Fruit fly (Drosophila melanogaster) whole organism, embryonic: ENCODE measurements around the gene Abcd1.

ENCODE experiments used
- ATbp ChIP-seq: fragments of 200-800 bp; sonication (Bioruptor generic); optimal IDR thresholded peaks from 2 replicates; lab custom pipeline; 2017; ENCODE audit warnings: missing biosample characterization, mild to moderate bottlenecking, missing genetic modification characterization, missing genetic modification reagents
- Asciz ChIP-seq: fragments of 200-800 bp; sonication (Bioruptor generic); optimal IDR thresholded peaks from 2 replicates; lab custom pipeline; 2017; ENCODE audit warnings: missing biosample characterization, mild to moderate bottlenecking, missing genetic modification characterization, missing genetic modification reagents
- CG1024 ChIP-seq: fragments of 200-800 bp; sonication (Bioruptor generic); IDR thresholded peaks from 2 replicates; pipeline ENCODE4 v1.3.6; 2022; ENCODE audit warnings: missing biosample characterization, missing genetic modification characterization
- CG10366 ChIP-seq: fragments of 200-800 bp; sonication (Bioruptor generic); IDR thresholded peaks from 2 replicates; pipeline ENCODE4 v1.3.6; 2022; ENCODE audit warnings: missing biosample characterization, missing genetic modification characterization
- CG11723 ChIP-seq: fragments of 200-800 bp; sonication (Bioruptor generic); optimal IDR thresholded peaks from 2 replicates; lab custom pipeline; 2017; ENCODE audit warnings: missing biosample characterization, mild to moderate bottlenecking, missing genetic modification characterization
- CG13287 ChIP-seq: fragments of 200-800 bp; sonication (Bioruptor generic); IDR thresholded peaks from 2 replicates; pipeline ENCODE4 v1.3.6; 2022; ENCODE audit warnings: missing biosample characterization, missing genetic modification characterization; ENCODE audit not compliant: partially characterized antibody
- CG13624 ChIP-seq: fragments of 200-800 bp; sonication (Bioruptor generic); optimal IDR thresholded peaks from 2 replicates; lab custom pipeline; 2016; ENCODE audit warnings: missing biosample characterization, missing genetic modification characterization
- CG14014 ChIP-seq: fragments of 200-800 bp; sonication (Bioruptor generic); IDR thresholded peaks from 2 replicates; pipeline ENCODE4 v1.3.6; 2022; ENCODE audit warnings: missing biosample characterization, missing genetic modification characterization
- CG15011 ChIP-seq: fragments of 200-800 bp; sonication (Bioruptor generic); optimal IDR thresholded peaks from 3 replicates; lab custom pipeline; 2018; ENCODE audit warnings: missing biosample characterization, mild to moderate bottlenecking, missing genetic modification characterization
- CG1603 ChIP-seq: fragments of 200-800 bp; sonication (Bioruptor generic); optimal IDR thresholded peaks from 2 replicates; lab custom pipeline; 2019; ENCODE audit warnings: missing biosample characterization, mild to moderate bottlenecking, missing genetic modification characterization, moderate library complexity
- CG2116 ChIP-seq: fragments of 200-800 bp; sonication (Bioruptor generic); optimal IDR thresholded peaks from 3 replicates; lab custom pipeline; 2018; ENCODE audit warnings: missing biosample characterization, mild to moderate bottlenecking, missing genetic modification characterization
- CG2202 ChIP-seq: fragments of 200-800 bp; sonication (Bioruptor generic); optimal IDR thresholded peaks from 2 replicates; lab custom pipeline; 2018; ENCODE audit warnings: missing biosample characterization, mild to moderate bottlenecking, missing genetic modification characterization
- CG30403 ChIP-seq: fragments of 200-800 bp; sonication (Bioruptor generic); optimal IDR thresholded peaks from 3 replicates; lab custom pipeline; 2016; ENCODE audit warnings: missing biosample characterization, missing genetic modification characterization
- CG31441 ChIP-seq: fragments of 200-800 bp; sonication (Bioruptor generic); IDR thresholded peaks from 2 replicates; pipeline ENCODE4 v1.3.6; 2022; ENCODE audit warnings: missing biosample characterization, missing genetic modification characterization
- CG3163 ChIP-seq: fragments of 200-800 bp; sonication (Bioruptor generic); optimal IDR thresholded peaks from 3 replicates; lab custom pipeline; 2016; ENCODE audit warnings: missing biosample characterization, missing genetic modification characterization
- CG4360 ChIP-seq: fragments of 200-800 bp; sonication (Bioruptor generic); IDR thresholded peaks from 2 replicates; pipeline ENCODE4 v1.3.6; 2022; ENCODE audit warnings: missing biosample characterization, missing genetic modification characterization
- CG5180 ChIP-seq: fragments of 200-800 bp; sonication (Bioruptor generic); optimal IDR thresholded peaks from 3 replicates; lab custom pipeline; 2017; ENCODE audit warnings: missing biosample characterization, missing genetic modification characterization, mild to moderate bottlenecking, moderate library complexity, missing genetic modification reagents
- CG6272 ChIP-seq: fragments of 200-800 bp; sonication (Bioruptor generic); IDR thresholded peaks from 2 replicates; pipeline ENCODE4 v1.3.6; 2022; ENCODE audit warnings: missing biosample characterization, missing genetic modification characterization
- CG6689 ChIP-seq: fragments of 200-800 bp; sonication (Bioruptor generic); IDR thresholded peaks from 2 replicates; pipeline ENCODE4 v1.3.6; 2022; ENCODE audit warnings: missing biosample characterization, missing genetic modification characterization
- Deaf1 ChIP-seq: fragments of 200-800 bp; optimal IDR thresholded peaks from 3 replicates; lab custom pipeline; 2019; ENCODE audit warnings: missing biosample characterization, mild to moderate bottlenecking, missing genetic modification characterization, moderate library complexity
- Dip3 ChIP-seq: fragments of 200-800 bp; sonication (Bioruptor generic); optimal IDR thresholded peaks from 3 replicates; lab custom pipeline; 2016; ENCODE audit warnings: missing biosample characterization, missing genetic modification characterization
- Ets65A ChIP-seq: fragments of 200-800 bp; sonication (Bioruptor generic); peaks from one replicate; lab custom pipeline; 2016; ENCODE audit warnings: missing biosample characterization, missing genetic modification characterization
- Gsc ChIP-seq: fragments of 200-800 bp; sonication (Bioruptor generic); IDR thresholded peaks from 2 replicates; pipeline ENCODE4 v1.3.6; 2022; ENCODE audit warnings: missing biosample characterization, missing genetic modification characterization
- HmgZ ChIP-seq: fragments of 200-800 bp; sonication (Bioruptor generic); optimal IDR thresholded peaks from 2 replicates; lab custom pipeline; 2018; ENCODE audit warnings: missing biosample characterization, mild to moderate bottlenecking, missing genetic modification characterization
- Hmr ChIP-seq: fragments of 200-800 bp; sonication (Bioruptor generic); optimal IDR thresholded peaks from 3 replicates; lab custom pipeline; 2017; ENCODE audit warnings: mild to moderate bottlenecking, missing biosample characterization, missing genetic modification reagents, missing genetic modification characterization
- Lhr ChIP-seq: fragments of 200-800 bp; sonication (Bioruptor generic); optimal IDR thresholded peaks from 3 replicates; lab custom pipeline; 2017; ENCODE audit warnings: mild to moderate bottlenecking, missing biosample characterization, missing genetic modification reagents, missing genetic modification characterization
- Lpt ChIP-seq: fragments of >200 bp; optimal IDR thresholded peaks from 2 replicates; lab custom pipeline; 2018; ENCODE audit warnings: missing biosample characterization, missing genetic modification characterization
- Mad ChIP-seq: fragments of 200-800 bp; sonication (Bioruptor generic); optimal IDR thresholded peaks from 2 replicates; lab custom pipeline; 2016; ENCODE audit warnings: missing biosample characterization, missing genetic modification characterization
- Med ChIP-seq: fragments of 200-800 bp; sonication (Bioruptor generic); peaks from one replicate; lab custom pipeline; 2016; ENCODE audit warnings: missing biosample characterization, missing genetic modification characterization, mild to moderate bottlenecking, inconsistent platforms, moderate library complexity
- Sry-δ ChIP-seq: fragments of 200-800 bp; sonication (Bioruptor generic); optimal IDR thresholded peaks from 2 replicates; lab custom pipeline; 2016; ENCODE audit warnings: missing biosample characterization, missing genetic modification characterization
- Usf ChIP-seq: fragments of 200-800 bp; sonication (Bioruptor generic); optimal IDR thresholded peaks from 2 replicates; lab custom pipeline; 2017; ENCODE audit warnings: missing genotype, missing biosample characterization, missing genetic modification characterization
- br ChIP-seq: fragments of >200 bp; optimal IDR thresholded peaks from 2 replicates; lab custom pipeline; 2017
- cato ChIP-seq: fragments of 200-800 bp; sonication (Bioruptor generic); optimal IDR thresholded peaks from 2 replicates; lab custom pipeline; 2016; ENCODE audit warnings: missing biosample characterization, missing genetic modification characterization, borderline replicate concordance
- fu2 ChIP-seq: fragments of 200-800 bp; sonication (Bioruptor generic); optimal IDR thresholded peaks from 2 replicates; lab custom pipeline; 2016; ENCODE audit warnings: missing biosample characterization, missing genetic modification characterization
- hbn ChIP-seq: fragments of 200-800 bp; sonication (Bioruptor generic); IDR thresholded peaks from 2 replicates; pipeline ENCODE4 v1.3.6; 2022; ENCODE audit warnings: missing biosample characterization, missing genetic modification characterization; ENCODE audit not compliant: partially characterized antibody
- kni ChIP-seq: fragments of 200-800 bp; sonication (Bioruptor generic); optimal IDR thresholded peaks from 3 replicates; lab custom pipeline; 2017; ENCODE audit warnings: mild to moderate bottlenecking, missing biosample characterization, missing genetic modification reagents, missing genetic modification characterization
- lola ChIP-seq, 3 experiments: fragments of >200 bp in 2 of 3; fragments of 200-800 bp in 1 of 3; sonication (Bioruptor generic) in 1 of 3; optimal IDR thresholded peaks; 2 replicates each; lab custom pipeline; 2017 to 2019; ENCODE audit warnings: missing biosample characterization in 3 of 3, missing genetic modification characterization in 3 of 3, mild to moderate bottlenecking in 1 of 3, moderate library complexity in 1 of 3
- mirr ChIP-seq: fragments of 200-800 bp; sonication (Bioruptor generic); optimal IDR thresholded peaks from 3 replicates; lab custom pipeline; 2018; ENCODE audit warnings: missing biosample characterization, mild to moderate bottlenecking, missing genetic modification characterization
- nau ChIP-seq: fragments of 200-800 bp; sonication (Bioruptor generic); optimal IDR thresholded peaks from 3 replicates; lab custom pipeline; 2017; ENCODE audit warnings: missing biosample characterization, mild to moderate bottlenecking, missing genetic modification characterization, missing genetic modification reagents
- nom ChIP-seq: fragments of 200-800 bp; sonication (Bioruptor generic); optimal IDR thresholded peaks from 2 replicates; lab custom pipeline; 2017; ENCODE audit warnings: missing biosample characterization, missing genetic modification characterization, mild to moderate bottlenecking, moderate library complexity, missing genetic modification reagents
- otp ChIP-seq: fragments of 200-800 bp; sonication (Bioruptor generic); IDR thresholded peaks from 3 replicates; pipeline ENCODE4, ENCODE4 v1.3.6; 2022; ENCODE audit warnings: missing biosample characterization, missing genetic modification characterization
- pfk ChIP-seq: fragments of 200-800 bp; sonication (Bioruptor generic); optimal IDR thresholded peaks from 2 replicates; lab custom pipeline; 2018; ENCODE audit warnings: missing biosample characterization, mild to moderate bottlenecking, missing genetic modification characterization, moderate library complexity
- row ChIP-seq: fragments of 200-800 bp; sonication (Bioruptor generic); IDR thresholded peaks from 3 replicates; pipeline ENCODE4 v1.3.6; 2022; ENCODE audit warnings: missing biosample characterization, missing genetic modification characterization
- sisA ChIP-seq: fragments of 200-800 bp; sonication (Bioruptor generic); IDR thresholded peaks from 2 replicates; pipeline ENCODE4 v1.3.6; 2022; ENCODE audit warnings: missing biosample characterization, missing genetic modification characterization
- slou ChIP-seq: fragments of 200-800 bp; sonication (Bioruptor generic); optimal IDR thresholded peaks from 3 replicates; lab custom pipeline; 2016; ENCODE audit warnings: missing biosample characterization, missing genetic modification characterization
- ssp ChIP-seq: fragments of 200-800 bp; sonication (Bioruptor generic); IDR thresholded peaks from 2 replicates; pipeline ENCODE4 v1.3.6; 2022; ENCODE audit warnings: missing biosample characterization, missing genetic modification characterization
- tll ChIP-seq, 2 experiments: fragments of 200-800 bp in 1 of 2; fragments of >200 bp in 1 of 2; sonication (Bioruptor generic) in 1 of 2; optimal IDR thresholded peaks; 2 replicates each; lab custom pipeline; 2017 to 2019; ENCODE audit warnings: missing biosample characterization in 2 of 2, missing genetic modification characterization in 2 of 2, mild to moderate bottlenecking in 1 of 2, moderate library complexity in 1 of 2
- vvl ChIP-seq: fragments of 200-800 bp; sonication (Bioruptor generic); IDR thresholded peaks from 2 replicates; pipeline ENCODE4 v1.3.6; 2022; ENCODE audit warnings: missing biosample characterization, missing genetic modification characterization
- wek ChIP-seq: fragments of 200-800 bp; sonication (Bioruptor generic); optimal IDR thresholded peaks from 3 replicates; lab custom pipeline; 2018; ENCODE audit warnings: missing biosample characterization, mild to moderate bottlenecking, missing genetic modification characterization, moderate library complexity

The Abcd1 gene

DNA sequence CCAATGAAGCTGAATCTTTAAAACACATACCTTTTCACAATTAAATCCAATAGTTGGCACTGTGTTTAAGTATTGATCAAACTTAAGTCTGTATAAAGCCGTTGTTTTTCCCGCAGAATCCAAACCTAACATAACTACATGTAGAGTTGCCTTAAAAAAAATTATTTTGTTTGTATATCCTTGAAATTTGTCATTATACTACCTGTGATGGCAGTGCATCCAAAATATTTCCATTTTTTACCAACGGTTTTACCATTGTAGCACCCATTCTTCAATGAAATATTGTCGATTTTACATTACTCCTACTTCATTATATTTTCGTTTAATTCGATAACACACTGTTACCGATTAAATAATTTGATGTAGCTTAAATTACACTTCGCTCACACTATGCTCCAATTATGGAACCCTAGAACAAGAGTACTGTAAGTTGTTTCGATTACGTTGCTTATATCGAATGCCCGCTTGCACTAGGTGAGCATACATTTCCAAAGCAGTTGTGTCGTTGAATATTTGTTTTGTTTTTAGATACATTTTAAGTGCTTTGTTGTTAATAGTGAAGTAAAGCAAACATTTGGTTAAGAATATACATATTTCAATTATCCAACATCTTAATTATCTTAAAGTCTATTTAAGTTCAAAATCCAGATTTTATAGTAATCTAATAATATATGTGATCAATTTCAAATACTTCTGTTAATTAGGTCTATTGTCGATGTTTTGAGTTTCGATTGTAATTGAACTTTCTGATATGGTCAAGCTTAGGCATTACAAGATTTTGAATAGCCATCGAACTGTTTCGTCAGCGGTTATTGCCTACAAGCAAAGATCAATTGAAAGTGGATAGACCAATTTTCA is 14.3 kb downstream of the Abcd1 start, which contains the start of gene Arl4 (continued):
- 0 out of 2 replicates have a peak, but pooled peaks have one; percentile 36 for TF ChIP-seq CG31441 (GFP tag; lab: Robert Waterston, UW)
- no peak for TF ChIP-seq Gsc (GFP tag; lab: Robert Waterston, UW)
- TF ChIP-seq lola (GFP tag; optimal IDR thresholded peaks at IDR 0.05; lab: Kevin White, UChicago), result peak in 1 of 3 experiments; percentile 89
- peak; percentile 5 for TF ChIP-seq CG30403
- peak; percentile 36 for TF ChIP-seq fu2
- TF ChIP-seq slou (GFP tag; lab: Kevin White, UChicago), result no peak
- TF ChIP-seq tll (GFP tag; optimal IDR thresholded peaks at IDR 0.05; lab: Kevin White, UChicago), result no peak
- no peak for TF ChIP-seq vvl (GFP tag; lab: Robert Waterston, UW)
- TF ChIP-seq CG6272 (GFP tag; lab: Robert Waterston, UW), result no peak
- no peak for TF ChIP-seq CG3163 (GFP tag; lab: Kevin White, UChicago)
- peak; percentile 94 for TF ChIP-seq Ets65A (GFP tag; lab: Kevin White, UChicago)
- no peak for TF ChIP-seq CG10366 (GFP tag; lab: Robert Waterston, UW)
- no peak for TF ChIP-seq cato
- TF ChIP-seq br (lab: Kevin White, UChicago), result no peak
- peak; percentile 98 for TF ChIP-seq CG11723 (GFP tag; lab: Kevin White, UChicago)
- peak; percentile 99 for TF ChIP-seq ssp (GFP tag; lab: Robert Waterston, UW)
- TF ChIP-seq ATbp (GFP tag; lab: Kevin White, UChicago), result no peak
- no peak for TF ChIP-seq Lpt
- no peak for TF ChIP-seq Asciz (GFP tag; lab: Kevin White, UChicago)
- peak; percentile 20 for TF ChIP-seq nom
- peak; percentile 16 for TF ChIP-seq Dip3
- peak; percentile 87 for TF ChIP-seq pfk (GFP tag; lab: Kevin White, UChicago)
- no peak for TF ChIP-seq CG4360 (GFP tag; lab: Robert Waterston, UW)
- TF ChIP-seq CG2116, result peak; percentile 51
- TF ChIP-seq Deaf1 (tag; lab: Kevin White, UChicago), result no peak
- TF ChIP-seq nau, result no peak
- no peak for TF ChIP-seq CG15011 (GFP tag; lab: Kevin White, UChicago)
- TF ChIP-seq CG6689, result no peak
- 0 out of 2 replicates have a peak, but pooled peaks have one; percentile 19 for TF ChIP-seq CG14014 (GFP tag; lab: Robert Waterston, UW)
- peak; percentile 30 for TF ChIP-seq wek
- TF ChIP-seq Mad (GFP tag; lab: Kevin White, UChicago), result no peak
- TF ChIP-seq Hmr (GFP tag; lab: Kevin White, UChicago), result no peak
- peak; percentile 99 for TF ChIP-seq CG1024
- TF ChIP-seq kni (GFP tag; lab: Kevin White, UChicago), result peak; percentile 57
- TF ChIP-seq HmgZ (tag; lab: Kevin White, UChicago), result peak; percentile 60
- peak; percentile 38; the same call in 1 of the 2 replicates for TF ChIP-seq CG13287 (GFP tag; lab: Robert Waterston, UW)
- TF ChIP-seq Med (GFP tag; lab: Kevin White, UChicago), result peak; percentile 65
- TF ChIP-seq Sry-δ, result peak; percentile 65
- TF ChIP-seq CG1603 (tag; lab: Kevin White, UChicago), result peak; percentile 99
- TF ChIP-seq Usf (GFP tag; lab: Kevin White, UChicago), result no peak
- TF ChIP-seq mirr (GFP tag; lab: Kevin White, UChicago), result no peak
- no peak for TF ChIP-seq CG2202 (tag; lab: Kevin White, UChicago)
- no peak for TF ChIP-seq hbn (GFP tag; lab: Robert Waterston, UW)
- TF ChIP-seq CG13624, result peak; percentile 45
- no peak for TF ChIP-seq sisA
- no peak for TF ChIP-seq otp (GFP tag; lab: Robert Waterston, UW)
- peak; percentile 69 for TF ChIP-seq Lhr
- TF ChIP-seq CG5180 (GFP tag; lab: Kevin White, UChicago), result no peak
- peak; percentile 86 for TF ChIP-seq row (GFP tag; lab: Robert Waterston, UW)
